Worm (Caenorhabditis elegans) whole organism, early embryonic: Measurements from ENCODE around the gene catp-4.

ENCODE experiments used
- ama-1 ChIP-seq: fragments of 150-350 bp; optimal IDR thresholded peaks from 2 replicates; lab custom pipeline; 2014
- hmg-4 ChIP-seq: fragments of 200-800 bp; sonication (Bioruptor generic); optimal IDR thresholded peaks from 2 replicates; lab custom pipeline; 2018; ENCODE audit warnings: mild to moderate bottlenecking, missing genetic modification characterization, missing compliant biosample characterization
- tbx-37 ChIP-seq: fragments of 200-800 bp; sonication (Bioruptor generic); conservative IDR thresholded peaks from 2 replicates; pipeline ENCODE4 v1.3.6; 2022; ENCODE audit warnings: missing genetic modification reagents, missing genetic modification characterization, missing compliant biosample characterization

ce11 chrII:14616402-14616801, 23.0 kb downstream of the catp-4 start:
- no peak for TF ChIP-seq hmg-4 (GFP tag; lab: Kevin White, UChicago)
- TF ChIP-seq ama-1, result no peak
- no peak for TF ChIP-seq tbx-37 (GFP tag; lab: Robert Waterston, UW)
